Worm (Caenorhabditis elegans): ENCODE data around the gene col-142.

ce11 chrV:6828786-6829185, 2.2 kb upstream of the col-142 start, which contains the start of gene dmsr-15:
- TF ChIP-seq ceh-43 (GFP tag; optimal IDR thresholded peaks at IDR 0.05): no peak
- no peak for TF ChIP-seq ces-1 (GFP tag; optimal IDR thresholded peaks at IDR 0.05)
- no peak for TF ChIP-seq elt-3 (tag; optimal IDR thresholded peaks at IDR 0.05)
- TF ChIP-seq nhr-237 (tag; optimal IDR thresholded peaks at IDR 0.05): no peak
- no peak for TF ChIP-seq zip-8 (tag; optimal IDR thresholded peaks at IDR 0.05)
- TF ChIP-seq ceh-39 (tag; optimal IDR thresholded peaks at IDR 0.05): no peak
- TF ChIP-seq nhr-2 (tag; optimal IDR thresholded peaks at IDR 0.05): no peak
- no peak for TF ChIP-seq nhr-28 (tag; optimal IDR thresholded peaks at IDR 0.05)
- TF ChIP-seq lin-13 (tag; optimal IDR thresholded peaks at IDR 0.05): no peak
- TF ChIP-seq nhr-12 (tag; optimal IDR thresholded peaks at IDR 0.05): no peak
